Fruit fly (Drosophila melanogaster) whole organism, prepupa: ENCODE data around the gene Pdi.

Experiments
- CG34406 ChIP-seq: fragments of 200-800 bp; sonication (Bioruptor generic); optimal IDR thresholded peaks from 3 replicates; lab custom pipeline; 2016; ENCODE audit warnings: missing biosample characterization, missing genetic modification characterization
- CG4318 ChIP-seq: fragments of 200-800 bp; sonication (Bioruptor generic); optimal IDR thresholded peaks from 3 replicates; lab custom pipeline; 2017; ENCODE audit warnings: missing biosample characterization, mild to moderate bottlenecking, missing genetic modification characterization
- CG6854 ChIP-seq: fragments of 200-800 bp; sonication (Bioruptor generic); optimal IDR thresholded peaks from 2 replicates; lab custom pipeline; 2017; ENCODE audit warnings: missing biosample characterization, mild to moderate bottlenecking, missing genetic modification characterization
- CG8119 ChIP-seq: fragments of 200-800 bp; sonication (Bioruptor generic); IDR thresholded peaks from 3 replicates; pipeline ENCODE4 v1.3.6; 2022; ENCODE audit warnings: missing biosample characterization, missing genetic modification characterization

DNA sequence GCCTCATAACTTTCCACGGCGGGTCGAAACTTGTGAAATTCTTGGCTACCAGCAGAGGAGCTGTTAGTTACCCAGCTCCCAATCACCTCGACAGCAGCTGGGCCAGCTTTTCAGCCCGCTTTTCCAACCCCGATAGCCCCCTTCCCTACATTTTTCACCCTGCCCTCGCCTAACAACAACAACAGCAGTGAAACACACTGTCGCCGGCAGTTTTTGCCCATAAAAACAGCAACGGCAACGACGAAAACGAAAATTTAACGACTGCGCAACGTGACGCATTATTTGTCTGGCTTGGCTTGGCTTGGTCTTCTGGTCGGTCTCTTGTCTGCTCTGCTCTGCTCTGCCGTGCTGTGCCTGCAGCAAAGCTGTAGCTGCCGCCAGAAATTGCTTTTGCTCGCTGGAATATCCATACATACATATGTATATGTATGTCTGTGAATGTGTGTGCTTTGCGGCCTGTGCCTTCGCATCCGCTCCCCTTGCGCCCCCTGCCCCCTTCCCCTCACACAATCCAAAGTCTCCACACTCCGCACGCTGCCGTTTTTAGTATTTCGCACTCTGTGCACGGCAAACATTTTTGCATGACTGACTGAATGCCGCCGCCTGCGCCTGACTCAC lies 35.4 kb downstream of the Pdi start:
- TF ChIP-seq CG8119 (GFP tag; lab: Robert Waterston, UW) = no peak
- no peak for TF ChIP-seq CG34406 (GFP tag; lab: Kevin White, UChicago)
- TF ChIP-seq CG6854 (GFP tag; lab: Kevin White, UChicago) = peak; percentile 99
- no peak for TF ChIP-seq CG4318 (GFP tag; lab: Kevin White, UChicago)
